Fruit fly (Drosophila melanogaster) whole organism, embryonic: ENCODE data around the gene CheB38b.

ENCODE experiments used
- ATbp ChIP-seq: fragments of 200-800 bp; sonication (Bioruptor generic); optimal IDR thresholded peaks from 2 replicates; lab custom pipeline; 2017; ENCODE audit warnings: missing biosample characterization, mild to moderate bottlenecking, missing genetic modification characterization, missing genetic modification reagents
- Atf6 ChIP-seq: fragments of 200-800 bp; sonication (Bioruptor generic); IDR thresholded peaks from 2 replicates; pipeline ENCODE4 v1.3.6; 2022; ENCODE audit warnings: missing biosample characterization, missing genetic modification characterization
- CG10147 ChIP-seq: fragments of 200-800 bp; sonication (Bioruptor generic); optimal IDR thresholded peaks from 2 replicates; lab custom pipeline; 2019; ENCODE audit warnings: missing biosample characterization, mild to moderate bottlenecking, missing genetic modification characterization, moderate library complexity
- CG10959 ChIP-seq: fragments of 200-800 bp; sonication (Bioruptor generic); IDR thresholded peaks from 2 replicates; pipeline ENCODE4 v1.3.6; 2022; ENCODE audit warnings: missing biosample characterization, missing genetic modification characterization
- CG12744 ChIP-seq: fragments of 200-800 bp; sonication (Bioruptor generic); optimal IDR thresholded peaks from 2 replicates; lab custom pipeline; 2016; ENCODE audit warnings: missing biosample characterization, missing genetic modification characterization
- CG13775 ChIP-seq: fragments of 200-800 bp; sonication (Bioruptor generic); optimal IDR thresholded peaks from 3 replicates; lab custom pipeline; 2017; ENCODE audit warnings: missing biosample characterization, mild to moderate bottlenecking, missing genetic modification characterization
- CG13894 ChIP-seq: fragments of 200-800 bp; sonication (Bioruptor generic); optimal IDR thresholded peaks from 3 replicates; lab custom pipeline; 2018; ENCODE audit warnings: missing biosample characterization, mild to moderate bottlenecking, missing genetic modification characterization, moderate library complexity
- CG15269 ChIP-seq: fragments of 200-800 bp; sonication (Bioruptor generic); optimal IDR thresholded peaks from 2 replicates; lab custom pipeline; 2018; ENCODE audit warnings: missing biosample characterization, mild to moderate bottlenecking, missing genetic modification characterization, moderate library complexity
- CG1602 ChIP-seq: fragments of 200-800 bp; sonication (Bioruptor generic); optimal IDR thresholded peaks from 3 replicates; lab custom pipeline; 2016; ENCODE audit warnings: missing biosample characterization, missing genetic modification characterization
- CG1647 ChIP-seq: fragments of 200-800 bp; sonication (Bioruptor generic); optimal IDR thresholded peaks from 3 replicates; lab custom pipeline; 2016; ENCODE audit warnings: missing biosample characterization, missing genetic modification characterization
- CG1792 ChIP-seq: fragments of 200-800 bp; sonication (Bioruptor generic); optimal IDR thresholded peaks from 2 replicates; lab custom pipeline; 2016; ENCODE audit warnings: missing biosample characterization, missing genetic modification characterization
- CG2199 ChIP-seq: fragments of 200-800 bp; sonication (Bioruptor generic); IDR thresholded peaks from 3 replicates; pipeline ENCODE4 v1.3.6; 2022; ENCODE audit warnings: missing biosample characterization, missing genetic modification characterization
- CG2875 ChIP-seq: fragments of 200-800 bp; sonication (Bioruptor generic); optimal IDR thresholded peaks from 2 replicates; lab custom pipeline; 2017; ENCODE audit warnings: missing biosample characterization, mild to moderate bottlenecking, missing genetic modification characterization, missing genetic modification reagents
- CG32772 ChIP-seq: fragments of 200-800 bp; sonication (Bioruptor generic); IDR thresholded peaks from 2 replicates; pipeline ENCODE4 v1.3.6; 2022; ENCODE audit warnings: missing biosample characterization, missing genetic modification characterization
- CG3407 ChIP-seq: fragments of 200-800 bp; sonication (Bioruptor generic); optimal IDR thresholded peaks from 2 replicates; lab custom pipeline; 2018; ENCODE audit warnings: missing biosample characterization, mild to moderate bottlenecking, missing genetic modification characterization
- CG3726 ChIP-seq: fragments of 200-800 bp; sonication (Bioruptor generic); IDR thresholded peaks from 3 replicates; pipeline ENCODE4, ENCODE4 v1.3.6; 2022; ENCODE audit warnings: missing biosample characterization, missing genetic modification characterization
- CG6175 ChIP-seq: fragments of 200-800 bp; sonication (Bioruptor generic); IDR thresholded peaks from 3 replicates; pipeline ENCODE4 v1.3.6; 2022; ENCODE audit warnings: missing biosample characterization, missing genetic modification characterization
- CG6272 ChIP-seq: fragments of 200-800 bp; sonication (Bioruptor generic); IDR thresholded peaks from 2 replicates; pipeline ENCODE4 v1.3.6; 2022; ENCODE audit warnings: missing biosample characterization, missing genetic modification characterization
- CG7357 ChIP-seq: fragments of 200-800 bp; sonication (Bioruptor generic); IDR thresholded peaks from 3 replicates; pipeline ENCODE4 v1.3.6; 2022; ENCODE audit warnings: missing biosample characterization, missing genetic modification characterization
- CG8089 ChIP-seq: fragments of 200-800 bp; sonication (Bioruptor generic); optimal IDR thresholded peaks from 3 replicates; lab custom pipeline; 2016; ENCODE audit warnings: missing biosample characterization, missing genetic modification characterization
- CrebB ChIP-seq: fragments of 200-800 bp; sonication (Bioruptor generic); optimal IDR thresholded peaks from 3 replicates; lab custom pipeline; 2018; ENCODE audit warnings: missing biosample characterization, mild to moderate bottlenecking, missing genetic modification characterization
- Dip3 ChIP-seq: fragments of 200-800 bp; sonication (Bioruptor generic); optimal IDR thresholded peaks from 3 replicates; lab custom pipeline; 2016; ENCODE audit warnings: missing biosample characterization, missing genetic modification characterization
- Fer1 ChIP-seq: fragments of 200-800 bp; sonication (Bioruptor generic); optimal IDR thresholded peaks from 2 replicates; lab custom pipeline; 2017; ENCODE audit warnings: missing biosample characterization, mild to moderate bottlenecking, missing genetic modification characterization
- Lhr ChIP-seq: fragments of 200-800 bp; sonication (Bioruptor generic); optimal IDR thresholded peaks from 3 replicates; lab custom pipeline; 2017; ENCODE audit warnings: mild to moderate bottlenecking, missing biosample characterization, missing genetic modification reagents, missing genetic modification characterization
- Nf-YB ChIP-seq: fragments of 200-800 bp; sonication (Bioruptor generic); optimal IDR thresholded peaks from 3 replicates; lab custom pipeline; 2019; ENCODE audit warnings: missing biosample characterization, mild to moderate bottlenecking, missing genetic modification characterization, moderate library complexity
- Nf-YC ChIP-seq: fragments of 200-800 bp; optimal IDR thresholded peaks from 3 replicates; lab custom pipeline; 2019; ENCODE audit warnings: missing biosample characterization, mild to moderate bottlenecking, missing genetic modification characterization, moderate library complexity
- Oaz ChIP-seq: fragments of 200-800 bp; sonication (Bioruptor generic); IDR thresholded peaks from 2 replicates; pipeline ENCODE4 v1.3.6; 2022; ENCODE audit warnings: missing biosample characterization, missing genetic modification characterization
- Poxn ChIP-seq: fragments of 200-800 bp; sonication (Bioruptor generic); IDR thresholded peaks from 2 replicates; pipeline ENCODE4 v1.3.6; 2022; ENCODE audit warnings: missing biosample characterization, missing genetic modification characterization
- Ptx1 ChIP-seq: fragments of 200-800 bp; sonication (Bioruptor generic); IDR thresholded peaks from 2 replicates; pipeline ENCODE4 v1.3.6; 2022; ENCODE audit warnings: missing biosample characterization, missing genetic modification characterization
- Side ChIP-seq: fragments of 200-800 bp; sonication (Bioruptor generic); optimal IDR thresholded peaks from 2 replicates; lab custom pipeline; 2016; ENCODE audit warnings: missing biosample characterization, missing genetic modification characterization
- YL-1 ChIP-seq: fragments of 200-800 bp; sonication (Bioruptor generic); optimal IDR thresholded peaks from 3 replicates; lab custom pipeline; 2017; ENCODE audit warnings: missing biosample characterization, mild to moderate bottlenecking, missing genetic modification characterization
- abd-A ChIP-seq: fragments of 200-800 bp; sonication (Bioruptor generic); optimal IDR thresholded peaks from 3 replicates; lab custom pipeline; 2019; ENCODE audit warnings: missing biosample characterization, mild to moderate bottlenecking, missing genetic modification characterization, moderate library complexity
- cad ChIP-seq: fragments of >200 bp; optimal IDR thresholded peaks from 2 replicates; lab custom pipeline; 2017; ENCODE audit warnings: missing biosample characterization, missing genetic modification characterization
- croc ChIP-seq: fragments of 200-800 bp; sonication (Bioruptor generic); conservative IDR thresholded peaks from 3 replicates; pipeline ENCODE4 v1.3.6; 2022; ENCODE audit warnings: missing biosample characterization, missing genetic modification characterization
- en ChIP-seq: fragments of 200-800 bp; sonication (Bioruptor generic); optimal IDR thresholded peaks from 2 replicates; lab custom pipeline; 2016; ENCODE audit warnings: missing biosample characterization, missing genetic modification characterization
- fd3F ChIP-seq: fragments of 200-800 bp; sonication (Bioruptor generic); optimal IDR thresholded peaks from 2 replicates; lab custom pipeline; 2018; ENCODE audit warnings: missing biosample characterization, mild to moderate bottlenecking, missing genetic modification characterization, moderate library complexity
- fd64A ChIP-seq: fragments of 200-800 bp; sonication (Bioruptor generic); optimal IDR thresholded peaks from 3 replicates; lab custom pipeline; 2018; ENCODE audit warnings: missing biosample characterization, mild to moderate bottlenecking, missing genetic modification characterization
- ftz-f1 ChIP-seq: fragments of 200-800 bp; sonication (Bioruptor generic); optimal IDR thresholded peaks from 2 replicates; lab custom pipeline; 2016; ENCODE audit warnings: missing biosample characterization, missing genetic modification characterization
- gce ChIP-seq: fragments of 200-800 bp; sonication (Bioruptor generic); IDR thresholded peaks from 3 replicates; pipeline ENCODE4 v1.3.6; 2022; ENCODE audit warnings: missing biosample characterization, missing genetic modification characterization
- gro ChIP-seq: fragments of 200-800 bp; sonication (Bioruptor generic); optimal IDR thresholded peaks from 2 replicates; lab custom pipeline; 2016; ENCODE audit warnings: missing biosample characterization, missing genetic modification characterization
- mirr ChIP-seq: fragments of 200-800 bp; sonication (Bioruptor generic); optimal IDR thresholded peaks from 3 replicates; lab custom pipeline; 2018; ENCODE audit warnings: missing biosample characterization, mild to moderate bottlenecking, missing genetic modification characterization
- pros ChIP-seq: fragments of 200-800 bp; sonication (Bioruptor generic); optimal IDR thresholded peaks from 3 replicates; lab custom pipeline; 2019; ENCODE audit warnings: missing biosample characterization, mild to moderate bottlenecking, missing genetic modification characterization, moderate library complexity
- schlank ChIP-seq: fragments of 200-800 bp; sonication (Bioruptor generic); optimal IDR thresholded peaks from 2 replicates; lab custom pipeline; 2018; ENCODE audit warnings: missing biosample characterization, mild to moderate bottlenecking, missing genetic modification characterization
- sim ChIP-seq: fragments of 200-800 bp; sonication (Bioruptor generic); IDR thresholded peaks from 2 replicates; pipeline ENCODE4 v1.3.6; 2022; ENCODE audit warnings: missing biosample characterization, missing genetic modification characterization
- slou ChIP-seq: fragments of 200-800 bp; sonication (Bioruptor generic); optimal IDR thresholded peaks from 3 replicates; lab custom pipeline; 2016; ENCODE audit warnings: missing biosample characterization, missing genetic modification characterization
- sob ChIP-seq: fragments of 200-800 bp; sonication (Bioruptor generic); IDR thresholded peaks from 2 replicates; pipeline ENCODE4 v1.3.6; 2022; ENCODE audit warnings: missing biosample characterization, missing genetic modification characterization
- stc ChIP-seq: fragments of 200-800 bp; sonication (Bioruptor generic); IDR thresholded peaks from 2 replicates; pipeline ENCODE4 v1.3.6; 2022; ENCODE audit warnings: missing biosample characterization, missing genetic modification characterization
- wek ChIP-seq: fragments of 200-800 bp; sonication (Bioruptor generic); optimal IDR thresholded peaks from 3 replicates; lab custom pipeline; 2018; ENCODE audit warnings: missing biosample characterization, mild to moderate bottlenecking, missing genetic modification characterization, moderate library complexity

The CheB38b gene

dm6 chr2L:20840462-20841038 is 23.5 kb upstream of the CheB38b start, which contains the start of gene CG31676 (continued):
- TF ChIP-seq en (GFP tag; lab: Kevin White, UChicago): no peak
- no peak for TF ChIP-seq sim (GFP tag; lab: Robert Waterston, UW)
- no peak for TF ChIP-seq CG2199
- no peak for TF ChIP-seq CG10959 (GFP tag; lab: Robert Waterston, UW)
- peak; percentile 54; the same call in 2 of the 3 replicates for TF ChIP-seq gce (GFP tag; lab: Robert Waterston, UW)
- TF ChIP-seq Oaz (GFP tag; lab: Robert Waterston, UW): no peak
- no peak for TF ChIP-seq CG13894 (tag; lab: Kevin White, UChicago)
- TF ChIP-seq Atf6 (GFP tag; lab: Robert Waterston, UW): no peak
- TF ChIP-seq pros (GFP tag; lab: Kevin White, UChicago): no peak
- TF ChIP-seq sob (GFP tag; lab: Robert Waterston, UW): no peak
- TF ChIP-seq CG8089 (GFP tag; lab: Kevin White, UChicago): no peak
- no peak for TF ChIP-seq stc (GFP tag; lab: Robert Waterston, UW)
- no peak for TF ChIP-seq croc (GFP tag; lab: Robert Waterston, UW)
- TF ChIP-seq YL-1: no peak
- no peak for TF ChIP-seq abd-A (tag; lab: Kevin White, UChicago)
- no peak for TF ChIP-seq wek (GFP tag; lab: Kevin White, UChicago)
- no peak for TF ChIP-seq fd64A (GFP tag; lab: Kevin White, UChicago)
- TF ChIP-seq mirr (GFP tag; lab: Kevin White, UChicago): peak; percentile 69
- TF ChIP-seq Poxn (GFP tag; lab: Robert Waterston, UW): no peak
- no peak for TF ChIP-seq CG32772 (GFP tag; lab: Robert Waterston, UW)
- no peak for TF ChIP-seq ftz-f1
- no peak for TF ChIP-seq CG7357 (GFP tag; lab: Robert Waterston, UW)
- no peak for TF ChIP-seq Side (GFP tag; lab: Kevin White, UChicago)
- no peak for TF ChIP-seq CG3726 (GFP tag; lab: Robert Waterston, UW)
- TF ChIP-seq CG2875: no peak
- peak; percentile 52 for TF ChIP-seq schlank (tag; lab: Kevin White, UChicago)
- TF ChIP-seq CrebB (tag; lab: Kevin White, UChicago): peak; percentile 54
- no peak for TF ChIP-seq CG12744
- TF ChIP-seq Lhr (GFP tag; lab: Kevin White, UChicago): no peak
- TF ChIP-seq cad (GFP tag; lab: Kevin White, UChicago): no peak
- TF ChIP-seq fd3F (GFP tag; lab: Kevin White, UChicago): no peak
- TF ChIP-seq CG1647 (GFP tag; lab: Kevin White, UChicago): no peak
- no peak for TF ChIP-seq CG13775 (GFP tag; lab: Kevin White, UChicago)
- TF ChIP-seq CG6272: no peak
- TF ChIP-seq CG6175: 0 out of 3 replicates have a peak, but pooled peaks have one; percentile 23
- no peak for TF ChIP-seq CG15269 (tag; lab: Kevin White, UChicago)
- no peak for TF ChIP-seq Dip3 (GFP tag; lab: Kevin White, UChicago)
- TF ChIP-seq ATbp (GFP tag; lab: Kevin White, UChicago): no peak
- no peak for TF ChIP-seq Nf-YB
- peak; percentile 78 for TF ChIP-seq Fer1 (GFP tag; lab: Kevin White, UChicago)
- TF ChIP-seq Nf-YC (tag; lab: Kevin White, UChicago): no peak
- TF ChIP-seq CG1602 (GFP tag; lab: Kevin White, UChicago): no peak
- TF ChIP-seq gro (GFP tag; lab: Kevin White, UChicago): no peak
- TF ChIP-seq Ptx1: no peak
- TF ChIP-seq slou (GFP tag; lab: Kevin White, UChicago): no peak
- TF ChIP-seq CG3407: no peak
- no peak for TF ChIP-seq CG1792 (GFP tag; lab: Kevin White, UChicago)
- TF ChIP-seq CG10147 (GFP tag; lab: Kevin White, UChicago): no peak
